Worm (Caenorhabditis elegans) whole organism, mixed stage, embryonic: ENCODE data around the gene lin-8.

Experiments used
- M03D4.4 ChIP-seq: sonication (generic microtip); optimal IDR thresholded peaks from 2 replicates; lab custom pipeline; 2017; ENCODE audit warnings: mild to moderate bottlenecking, missing genetic modification characterization, missing compliant biosample characterization
- bed-3 ChIP-seq: fragments of 200-800 bp; sonication (Bioruptor generic); optimal IDR thresholded peaks from 3 replicates; lab custom pipeline; 2018; ENCODE audit warnings: mild to moderate bottlenecking, missing genetic modification characterization, moderate library complexity, missing compliant biosample characterization
- blmp-1 ChIP-seq: fragments of 150-350 bp; optimal IDR thresholded peaks from 2 replicates; lab custom pipeline; 2014; ENCODE audit warnings: missing biosample characterization, missing genetic modification characterization
- ceh-39 ChIP-seq: fragments of 150-350 bp; optimal IDR thresholded peaks from 2 replicates; lab custom pipeline; 2014; ENCODE audit warnings: missing biosample characterization, missing genetic modification characterization
- ceh-43 ChIP-seq: fragments of 200-800 bp; sonication (Bioruptor generic); optimal IDR thresholded peaks from 2 replicates; lab custom pipeline; 2018; ENCODE audit warnings: mild to moderate bottlenecking, missing genetic modification characterization, moderate library complexity, missing compliant biosample characterization
- ceh-83 ChIP-seq: fragments of 200-800 bp; sonication (Bioruptor generic); optimal IDR thresholded peaks from 2 replicates; lab custom pipeline; 2018; ENCODE audit warnings: mild to moderate bottlenecking, missing genetic modification characterization, missing compliant biosample characterization
- cnd-1 ChIP-seq: fragments of 200-800 bp; sonication (Bioruptor generic); optimal IDR thresholded peaks from 2 replicates; lab custom pipeline; 2018; ENCODE audit warnings: mild to moderate bottlenecking, missing genetic modification characterization, missing compliant biosample characterization
- drap-1 ChIP-seq: fragments of 200-800 bp; sonication (Bioruptor generic); optimal IDR thresholded peaks from 3 replicates; lab custom pipeline; 2018; ENCODE audit warnings: mild to moderate bottlenecking, missing genetic modification characterization, missing compliant biosample characterization
- elt-1 ChIP-seq: sonication (generic microtip); optimal IDR thresholded peaks from 2 replicates; lab custom pipeline; 2017; ENCODE audit warnings: missing genetic modification characterization, mild to moderate bottlenecking, missing compliant biosample characterization, antibody characterized with exemption, moderate library complexity, borderline replicate concordance; ENCODE audit not compliant: insufficient read depth
- elt-3 ChIP-seq: fragments of 150-350 bp; optimal IDR thresholded peaks from 2 replicates; lab custom pipeline; 2014; ENCODE audit warnings: missing biosample characterization, missing genetic modification characterization
- ham-2 ChIP-seq: fragments of 200-800 bp; sonication (Bioruptor generic); optimal IDR thresholded peaks from 2 replicates; lab custom pipeline; 2018; ENCODE audit warnings: mild to moderate bottlenecking, missing genetic modification characterization, missing compliant biosample characterization
- hlh-1 ChIP-seq: fragments of 150-350 bp; optimal IDR thresholded peaks from 2 replicates; lab custom pipeline; 2014; ENCODE audit warnings: missing biosample characterization, missing genetic modification reagents, missing genetic modification characterization
- lin-13 ChIP-seq: fragments of 150-350 bp; optimal IDR thresholded peaks from 2 replicates; lab custom pipeline; 2014; ENCODE audit warnings: missing biosample characterization, missing genetic modification characterization
- lin-32 ChIP-seq: fragments of 200-800 bp; sonication (Bioruptor generic); optimal IDR thresholded peaks from 2 replicates; lab custom pipeline; 2018; ENCODE audit warnings: mild to moderate bottlenecking, missing genetic modification characterization, missing compliant biosample characterization
- lsy-2 ChIP-seq: fragments of 150-350 bp; optimal IDR thresholded peaks from 2 replicates; lab custom pipeline; 2014; ENCODE audit warnings: missing biosample characterization, missing genetic modification characterization
- mab-5 ChIP-seq: fragments of 150-350 bp; optimal IDR thresholded peaks from 2 replicates; lab custom pipeline; 2014; ENCODE audit warnings: missing biosample characterization, missing genetic modification characterization
- mep-1 ChIP-seq: fragments of 150-350 bp; optimal IDR thresholded peaks from 2 replicates; lab custom pipeline; 2017; ENCODE audit warnings: missing biosample characterization, missing genetic modification reagents, missing genetic modification characterization, inconsistent platforms
- mls-2 ChIP-seq: sonication (generic microtip); optimal IDR thresholded peaks from 2 replicates; lab custom pipeline; 2016; ENCODE audit warnings: mild to moderate bottlenecking, missing genetic modification characterization, moderate library complexity, missing compliant biosample characterization
- nhr-12 ChIP-seq: fragments of 150-350 bp; optimal IDR thresholded peaks from 2 replicates; lab custom pipeline; 2014; ENCODE audit warnings: missing biosample characterization, missing genetic modification characterization
- nhr-2 ChIP-seq: fragments of 150-350 bp; optimal IDR thresholded peaks from 2 replicates; lab custom pipeline; 2014; ENCODE audit warnings: missing biosample characterization, missing genetic modification characterization
- nhr-237 ChIP-seq: fragments of 150-350 bp; optimal IDR thresholded peaks from 2 replicates; lab custom pipeline; 2014; ENCODE audit warnings: missing biosample characterization, missing genetic modification characterization
- nhr-28 ChIP-seq: fragments of 150-350 bp; optimal IDR thresholded peaks from 2 replicates; lab custom pipeline; 2014; ENCODE audit warnings: missing biosample characterization, missing genetic modification characterization
- nhr-76 ChIP-seq: sonication (generic microtip); optimal IDR thresholded peaks from 2 replicates; lab custom pipeline; 2017; ENCODE audit warnings: missing biosample characterization, missing genetic modification characterization
- pha-4 ChIP-seq: fragments of 150-350 bp; optimal IDR thresholded peaks from 2 replicates; lab custom pipeline; 2018; ENCODE audit warnings: missing biosample characterization, missing genetic modification reagents, missing genetic modification characterization
- tbx-8 ChIP-seq: fragments of 200-800 bp; sonication (Bioruptor generic); optimal IDR thresholded peaks from 2 replicates; lab custom pipeline; 2018; ENCODE audit warnings: mild to moderate bottlenecking, missing genetic modification characterization, moderate library complexity, missing compliant biosample characterization
- unc-120 ChIP-seq: sonication (generic microtip); optimal IDR thresholded peaks from 2 replicates; lab custom pipeline; 2017; ENCODE audit warnings: missing genetic modification characterization, missing compliant biosample characterization; ENCODE audit not compliant: poor library complexity, severe bottlenecking
- zip-8 ChIP-seq: fragments of 150-350 bp; optimal IDR thresholded peaks from 2 replicates; lab custom pipeline; 2014; ENCODE audit warnings: missing biosample characterization, missing genetic modification characterization
- ztf-11 ChIP-seq: fragments of 150-350 bp; optimal IDR thresholded peaks from 2 replicates; lab custom pipeline; 2014; ENCODE audit warnings: missing biosample characterization, missing genetic modification characterization

The lin-8 gene

ce11 chrII:3045875-3046274, 10.7 kb upstream of the lin-8 start, which contains the start of gene sri-30:
TSS of gene sri-30 (plus strand) at chrII:3046175.
- TF ChIP-seq ztf-11 (no peak), nhr-28 (no peak), blmp-1 (tag; lab: Kevin White, UChicago) (no peak), elt-1 (tag; lab: Kevin White, UChicago) (no peak), lin-32 (GFP tag; lab: Kevin White, UChicago) (no peak), elt-3 (tag; lab: Kevin White, UChicago) (no peak), mep-1 (tag; lab: Kevin White, UChicago) (no peak), zip-8 (tag; lab: Kevin White, UChicago) (no peak), lsy-2 (tag; lab: Kevin White, UChicago) (no peak), nhr-76 (tag; lab: Kevin White, UChicago) (no peak), cnd-1 (tag; lab: Kevin White, UChicago) (no peak)

DNA sequence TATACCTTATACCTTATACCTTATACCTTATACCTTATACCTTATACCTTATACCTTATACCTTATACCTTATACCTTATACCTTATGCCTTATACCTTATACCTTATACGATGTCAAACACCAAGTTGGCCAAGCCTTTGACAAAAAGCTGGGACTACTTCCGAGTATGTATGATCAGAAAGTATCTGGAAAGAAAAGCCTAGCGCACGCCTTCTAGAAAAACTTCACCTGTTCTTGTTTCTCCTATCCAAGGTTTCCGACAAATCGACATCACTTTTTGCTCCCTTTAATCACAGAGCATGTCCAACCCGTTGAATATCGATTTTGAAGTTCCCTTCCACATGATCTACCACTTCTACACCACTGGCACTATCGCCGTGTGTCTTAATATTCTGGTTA, 8.2 kb upstream of the lin-8 start, which contains the start of gene sri-28:
Gene sri-28, plus strand, starts transcription at position 301 of the 400 bp plus-strand sequence.
- TF ChIP-seq cnd-1 (tag; lab: Kevin White, UChicago) = no peak
- TF ChIP-seq bed-3 = no peak
- TF ChIP-seq mab-5 (tag; lab: Kevin White, UChicago) = no peak
- no peak for TF ChIP-seq ham-2 (GFP tag; lab: Kevin White, UChicago)
- TF ChIP-seq, all 35 proteins: peak for 0

DNA sequence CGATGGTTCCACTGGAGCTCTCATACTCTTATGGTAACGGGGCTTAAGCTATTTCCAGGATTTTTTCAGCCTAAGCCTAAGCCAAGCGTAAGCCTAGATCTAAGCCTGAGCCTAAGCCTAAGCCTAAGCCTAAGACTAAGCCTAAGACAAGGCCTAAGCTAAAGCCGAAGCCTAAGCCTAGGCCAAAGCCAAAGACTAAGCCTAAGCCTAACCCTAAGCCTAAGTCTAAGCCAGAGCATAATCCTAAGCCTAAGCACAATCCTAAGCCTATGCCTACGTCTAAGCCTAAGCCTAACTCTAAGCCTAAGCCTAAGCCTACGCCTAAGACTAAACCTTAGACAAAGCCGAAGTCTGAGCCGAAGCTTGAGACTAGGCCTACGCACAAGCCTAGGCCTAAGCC, 7.6 kb upstream of the lin-8 start:
- TF ChIP-seq ham-2 (GFP tag; lab: Kevin White, UChicago) = peak; percentile 1
- no peak for TF ChIP-seq ceh-43 (GFP tag; lab: Kevin White, UChicago)

ce11 chrII:3050703-3051102, 5.9 kb upstream of the lin-8 start, which contains the start of gene sri-31:
TSS of gene sri-31 (plus strand) at chrII:3051003.
- TF ChIP-seq blmp-1 (tag; lab: Kevin White, UChicago) (no peak), lin-32 (GFP tag; lab: Kevin White, UChicago) (no peak)

- TF ChIP-seq unc-120 (tag; lab: Kevin White, UChicago) (no peak), nhr-237 (tag; lab: Kevin White, UChicago) (no peak), nhr-12 (tag; lab: Kevin White, UChicago) (no peak), mls-2 (tag; lab: Kevin White, UChicago) (no peak), drap-1 (no peak), nhr-28 (no peak), ceh-83 (GFP tag; lab: Kevin White, UChicago) (no peak), lsy-2 (tag; lab: Kevin White, UChicago) (no peak)
- TF ChIP-seq, all 35 proteins: peak for 0
Observed at ce11 chrII:3051332-3051731, 5.3 kb upstream of the lin-8 start.

ce11 chrII:3052843-3053242, 3.8 kb upstream of the lin-8 start:
- TF ChIP-seq ceh-39 (tag; lab: Kevin White, UChicago) (no peak), tbx-8 (GFP tag; lab: Kevin White, UChicago) (no peak)

DNA sequence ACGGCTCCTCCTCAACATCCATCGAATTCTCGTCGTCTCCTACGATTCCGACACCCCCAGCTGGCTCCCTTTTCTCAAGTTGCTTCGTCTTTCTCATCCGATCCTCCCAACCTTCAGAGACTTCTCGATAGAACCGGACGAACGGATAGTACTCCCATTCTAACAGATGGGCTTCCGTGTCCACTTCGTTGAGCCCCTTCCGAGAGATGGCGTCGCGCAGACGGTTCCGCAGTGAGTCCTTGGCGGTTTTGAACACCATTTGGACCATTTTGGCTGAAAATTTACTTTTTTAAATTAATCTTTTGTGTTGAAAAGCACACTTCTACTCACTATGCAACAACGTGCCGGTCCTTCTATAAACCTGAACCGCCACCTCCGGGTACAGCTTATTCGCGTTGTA, 2.9 kb upstream of the lin-8 start:
- TF ChIP-seq M03D4.4 (tag; lab: Kevin White, UChicago) (no peak), bed-3 (no peak), elt-3 (tag; lab: Kevin White, UChicago) (no peak), lin-13 (tag; lab: Kevin White, UChicago) (no peak), mab-5 (tag; lab: Kevin White, UChicago) (no peak), nhr-76 (tag; lab: Kevin White, UChicago) (no peak), pha-4 (no peak), nhr-2 (tag; lab: Kevin White, UChicago) (no peak), blmp-1 (tag; lab: Kevin White, UChicago) (no peak), hlh-1 (tag; lab: Kevin White, UChicago) (no peak)
